Fruit fly (Drosophila melanogaster) whole organism, embryonic: ENCODE measurements around the gene CG17803.
A peak's percentile ranks its signal among the peaks of the same experiment; 100 is the strongest.

Experiments used
- C15 ChIP-seq: fragments of 200-800 bp; sonication (Bioruptor generic); IDR thresholded peaks from 3 replicates; pipeline ENCODE4 v1.3.6; 2022; ENCODE audit warnings: missing biosample characterization, missing genetic modification characterization
- CG10147 ChIP-seq: fragments of 200-800 bp; sonication (Bioruptor generic); optimal IDR thresholded peaks from 2 replicates; lab custom pipeline; 2019; ENCODE audit warnings: missing biosample characterization, mild to moderate bottlenecking, missing genetic modification characterization, moderate library complexity
- CG1024 ChIP-seq: fragments of 200-800 bp; sonication (Bioruptor generic); IDR thresholded peaks from 2 replicates; pipeline ENCODE4 v1.3.6; 2022; ENCODE audit warnings: missing biosample characterization, missing genetic modification characterization
- CG12071 ChIP-seq: fragments of 200-800 bp; sonication (Bioruptor generic); optimal IDR thresholded peaks from 3 replicates; lab custom pipeline; 2018; ENCODE audit warnings: missing biosample characterization, mild to moderate bottlenecking, missing genetic modification characterization
- CG12219 ChIP-seq: fragments of 200-800 bp; sonication (Bioruptor generic); optimal IDR thresholded peaks from 3 replicates; lab custom pipeline; 2018; ENCODE audit warnings: missing biosample characterization, mild to moderate bottlenecking, missing genetic modification characterization
- CG14667 ChIP-seq: fragments of 200-800 bp; sonication (Bioruptor generic); IDR thresholded peaks from 2 replicates; pipeline ENCODE4 v1.3.6; 2022; ENCODE audit warnings: missing biosample characterization, missing genetic modification characterization
- CG16779 ChIP-seq: fragments of 200-800 bp; sonication (Bioruptor generic); IDR thresholded peaks from 2 replicates; pipeline ENCODE4 v1.3.6; 2022; ENCODE audit warnings: missing biosample characterization, missing genetic modification characterization
- CG2889 ChIP-seq: fragments of 200-800 bp; sonication (Bioruptor generic); IDR thresholded peaks from 3 replicates; pipeline ENCODE4 v1.3.6; 2022; ENCODE audit warnings: missing biosample characterization, missing genetic modification characterization
- CG32767 ChIP-seq: fragments of 200-800 bp; sonication (Bioruptor generic); IDR thresholded peaks from 2 replicates; pipeline ENCODE4 v1.3.6; 2022; ENCODE audit warnings: missing biosample characterization, missing genetic modification characterization
- CG34376 ChIP-seq: fragments of 200-800 bp; sonication (Bioruptor generic); optimal IDR thresholded peaks from 2 replicates; lab custom pipeline; 2018; ENCODE audit warnings: missing biosample characterization, mild to moderate bottlenecking, missing genetic modification characterization
- CG6175 ChIP-seq: fragments of 200-800 bp; sonication (Bioruptor generic); IDR thresholded peaks from 3 replicates; pipeline ENCODE4 v1.3.6; 2022; ENCODE audit warnings: missing biosample characterization, missing genetic modification characterization
- CG6254 ChIP-seq: fragments of 200-800 bp; sonication (Bioruptor generic); optimal IDR thresholded peaks from 3 replicates; lab custom pipeline; 2017; ENCODE audit warnings: mild to moderate bottlenecking, missing biosample characterization, missing genetic modification reagents, missing genetic modification characterization
- CG6683 ChIP-seq: fragments of 200-800 bp; sonication (Bioruptor generic); optimal IDR thresholded peaks from 2 replicates; lab custom pipeline; 2017; ENCODE audit warnings: missing biosample characterization, mild to moderate bottlenecking, missing genetic modification characterization, missing genetic modification reagents
- CG7987 ChIP-seq: fragments of 200-800 bp; sonication (Bioruptor generic); optimal IDR thresholded peaks from 2 replicates; lab custom pipeline; 2018; ENCODE audit warnings: missing biosample characterization, mild to moderate bottlenecking, missing genetic modification characterization, moderate library complexity
- CG8089 ChIP-seq: fragments of 200-800 bp; sonication (Bioruptor generic); optimal IDR thresholded peaks from 3 replicates; lab custom pipeline; 2016; ENCODE audit warnings: missing biosample characterization, missing genetic modification characterization
- CG8290 ChIP-seq, 3 experiments: fragments of 200-800 bp; sonication (Bioruptor generic); optimal IDR thresholded peaks; 2 replicates each; lab custom pipeline; 2016 to 2019; ENCODE audit warnings: missing biosample characterization in 3 of 3, missing genetic modification characterization in 3 of 3, mild to moderate bottlenecking in 2 of 3, moderate library complexity in 1 of 3
- CG8478 ChIP-seq: fragments of >200 bp; optimal IDR thresholded peaks from 2 replicates; lab custom pipeline; 2018
- CG9437 ChIP-seq: fragments of 200-800 bp; sonication (Bioruptor generic); optimal IDR thresholded peaks from 2 replicates; lab custom pipeline; 2018; ENCODE audit warnings: missing biosample characterization, mild to moderate bottlenecking, missing genetic modification characterization
- CG9797 ChIP-seq: fragments of 200-800 bp; sonication (Bioruptor generic); optimal IDR thresholded peaks from 3 replicates; lab custom pipeline; 2018; ENCODE audit warnings: missing biosample characterization, mild to moderate bottlenecking, missing genetic modification characterization
- CG9817 ChIP-seq: fragments of 200-800 bp; sonication (Bioruptor generic); optimal IDR thresholded peaks from 2 replicates; lab custom pipeline; 2018; ENCODE audit warnings: missing biosample characterization, mild to moderate bottlenecking, missing genetic modification characterization, moderate library complexity
- Dip3 ChIP-seq: fragments of 200-800 bp; sonication (Bioruptor generic); optimal IDR thresholded peaks from 3 replicates; lab custom pipeline; 2016; ENCODE audit warnings: missing biosample characterization, missing genetic modification characterization
- Doc3 ChIP-seq: fragments of 200-800 bp; sonication (Bioruptor generic); IDR thresholded peaks from 3 replicates; pipeline ENCODE4 v1.3.6; 2022; ENCODE audit warnings: missing biosample characterization, missing genetic modification characterization; ENCODE audit not compliant: partially characterized antibody
- Fer1 ChIP-seq: fragments of 200-800 bp; sonication (Bioruptor generic); optimal IDR thresholded peaks from 2 replicates; lab custom pipeline; 2017; ENCODE audit warnings: missing biosample characterization, mild to moderate bottlenecking, missing genetic modification characterization
- H2.0 ChIP-seq: fragments of 200-800 bp; sonication (Bioruptor generic); IDR thresholded peaks from 2 replicates; pipeline ENCODE4 v1.3.6; 2022; ENCODE audit warnings: missing biosample characterization, missing genetic modification characterization
- Hsf ChIP-seq: fragments of 200-800 bp; sonication (Bioruptor generic); optimal IDR thresholded peaks from 3 replicates; lab custom pipeline; 2016; ENCODE audit warnings: missing biosample characterization, missing genetic modification characterization
- Rfx ChIP-seq: fragments of 200-800 bp; sonication (Bioruptor generic); IDR thresholded peaks from 2 replicates; pipeline ENCODE4 v1.3.6; 2022; ENCODE audit warnings: missing biosample characterization, missing genetic modification characterization
- Spps ChIP-seq: fragments of 200-800 bp; sonication (Bioruptor generic); optimal IDR thresholded peaks from 2 replicates; lab custom pipeline; 2018; ENCODE audit warnings: missing biosample characterization, mild to moderate bottlenecking, missing genetic modification characterization
- Stat92E ChIP-seq, 3 experiments: fragments of >200 bp in 2 of 3; fragments of 200-800 bp in 1 of 3; sonication (Bioruptor generic) in 1 of 3; optimal IDR thresholded peaks; 2 replicates each; lab custom pipeline; 2017 to 2019; ENCODE audit warnings: missing biosample characterization in 3 of 3, missing genetic modification characterization in 3 of 3, mild to moderate bottlenecking in 1 of 3, moderate library complexity in 1 of 3
- Usf ChIP-seq: fragments of 200-800 bp; sonication (Bioruptor generic); optimal IDR thresholded peaks from 2 replicates; lab custom pipeline; 2017; ENCODE audit warnings: missing genotype, missing biosample characterization, missing genetic modification characterization
- br ChIP-seq: fragments of >200 bp; optimal IDR thresholded peaks from 2 replicates; lab custom pipeline; 2017
- cas ChIP-seq: fragments of 200-800 bp; sonication (Bioruptor generic); IDR thresholded peaks from 2 replicates; pipeline ENCODE4 v1.3.6; 2022; ENCODE audit warnings: missing biosample characterization, missing genetic modification characterization
- eve ChIP-seq, 2 experiments: fragments of >200 bp; optimal IDR thresholded peaks; 2 replicates each; lab custom pipeline; 2017; ENCODE audit warnings: missing biosample characterization in 2 of 2, missing genetic modification characterization in 2 of 2
- exex ChIP-seq: fragments of 200-800 bp; sonication (Bioruptor generic); optimal IDR thresholded peaks from 4 replicates; lab custom pipeline; 2018; ENCODE audit warnings: missing biosample characterization, mild to moderate bottlenecking, missing genetic modification characterization, moderate library complexity
- fd102C ChIP-seq: fragments of 200-800 bp; sonication (Bioruptor generic); optimal IDR thresholded peaks from 2 replicates; lab custom pipeline; 2018; ENCODE audit warnings: missing biosample characterization, mild to moderate bottlenecking, missing genetic modification characterization, moderate library complexity
- hkb ChIP-seq, 2 experiments: fragments of 200-800 bp in 1 of 2; fragments of >200 bp in 1 of 2; sonication (Bioruptor generic) in 1 of 2; IDR thresholded peaks in 1 of 2; optimal IDR thresholded peaks in 1 of 2; 2 replicates each; pipeline versions ENCODE4 v1.3.6 to Lab custom; 2017 to 2022; ENCODE audit warnings: missing biosample characterization in 1 of 2, missing genetic modification characterization in 1 of 2
- kay ChIP-seq: fragments of 200-800 bp; sonication (Bioruptor generic); optimal IDR thresholded peaks from 2 replicates; lab custom pipeline; 2016; ENCODE audit warnings: missing biosample characterization, missing genetic modification characterization
- lab ChIP-seq: fragments of 200-800 bp; sonication (Bioruptor generic); optimal IDR thresholded peaks from 3 replicates; lab custom pipeline; 2017; ENCODE audit warnings: missing biosample characterization, missing genetic modification characterization, mild to moderate bottlenecking, moderate library complexity, missing genetic modification reagents
- lola ChIP-seq, 3 experiments: fragments of >200 bp in 2 of 3; fragments of 200-800 bp in 1 of 3; sonication (Bioruptor generic) in 1 of 3; optimal IDR thresholded peaks; 2 replicates each; lab custom pipeline; 2017 to 2019; ENCODE audit warnings: missing biosample characterization in 3 of 3, missing genetic modification characterization in 3 of 3, mild to moderate bottlenecking in 1 of 3, moderate library complexity in 1 of 3
- nerfin-1 ChIP-seq: fragments of 200-800 bp; sonication (Bioruptor generic); optimal IDR thresholded peaks from 3 replicates; lab custom pipeline; 2019; ENCODE audit warnings: missing biosample characterization, mild to moderate bottlenecking, missing genetic modification characterization, moderate library complexity
- nom ChIP-seq: fragments of 200-800 bp; sonication (Bioruptor generic); optimal IDR thresholded peaks from 2 replicates; lab custom pipeline; 2017; ENCODE audit warnings: missing biosample characterization, missing genetic modification characterization, mild to moderate bottlenecking, moderate library complexity, missing genetic modification reagents
- peb ChIP-seq: fragments of 200-800 bp; sonication (Bioruptor generic); IDR thresholded peaks from 2 replicates; pipeline ENCODE4 v1.3.6; 2022; ENCODE audit warnings: missing biosample characterization, missing genetic modification characterization
- sug ChIP-seq: fragments of 200-800 bp; optimal IDR thresholded peaks from 2 replicates; lab custom pipeline; 2019; ENCODE audit warnings: missing biosample characterization, mild to moderate bottlenecking, missing genetic modification characterization, moderate library complexity
- tin ChIP-seq: fragments of 200-800 bp; sonication (Bioruptor generic); optimal IDR thresholded peaks from 3 replicates; lab custom pipeline; 2016; ENCODE audit warnings: missing biosample characterization, missing genetic modification characterization
- trem ChIP-seq: fragments of 200-800 bp; optimal IDR thresholded peaks from 3 replicates; lab custom pipeline; 2019; ENCODE audit warnings: missing biosample characterization, mild to moderate bottlenecking, missing genetic modification characterization, moderate library complexity
- ttk ChIP-seq: fragments of 200-800 bp; sonication (Bioruptor generic); IDR thresholded peaks from 2 replicates; pipeline ENCODE4 v2.1.2; 2022; ENCODE audit warnings: missing biosample characterization, missing genetic modification characterization
- wor ChIP-seq: fragments of 200-800 bp; sonication (Bioruptor generic); IDR thresholded peaks from 2 replicates; pipeline ENCODE4 v1.3.6; 2022; ENCODE audit warnings: missing biosample characterization, missing genetic modification characterization
- yki ChIP-seq: fragments of >200 bp; optimal IDR thresholded peaks from 3 replicates; lab custom pipeline; 2018
- z ChIP-seq: fragments of 200-800 bp; sonication (Bioruptor generic); IDR thresholded peaks from 3 replicates; pipeline ENCODE4 v1.3.6; 2022; ENCODE audit warnings: missing biosample characterization, missing genetic modification characterization
- zen2 ChIP-seq: fragments of 200-800 bp; sonication (Bioruptor generic); IDR thresholded peaks from 3 replicates; pipeline ENCODE4 v1.3.6; 2022; ENCODE audit warnings: missing biosample characterization, missing genetic modification characterization; ENCODE audit not compliant: partially characterized antibody
- zfh2 ChIP-seq: fragments of 200-800 bp; sonication (Bioruptor generic); optimal IDR thresholded peaks from 2 replicates; lab custom pipeline; 2016; ENCODE audit warnings: missing biosample characterization, missing genetic modification characterization

CG17803 gene

DNA sequence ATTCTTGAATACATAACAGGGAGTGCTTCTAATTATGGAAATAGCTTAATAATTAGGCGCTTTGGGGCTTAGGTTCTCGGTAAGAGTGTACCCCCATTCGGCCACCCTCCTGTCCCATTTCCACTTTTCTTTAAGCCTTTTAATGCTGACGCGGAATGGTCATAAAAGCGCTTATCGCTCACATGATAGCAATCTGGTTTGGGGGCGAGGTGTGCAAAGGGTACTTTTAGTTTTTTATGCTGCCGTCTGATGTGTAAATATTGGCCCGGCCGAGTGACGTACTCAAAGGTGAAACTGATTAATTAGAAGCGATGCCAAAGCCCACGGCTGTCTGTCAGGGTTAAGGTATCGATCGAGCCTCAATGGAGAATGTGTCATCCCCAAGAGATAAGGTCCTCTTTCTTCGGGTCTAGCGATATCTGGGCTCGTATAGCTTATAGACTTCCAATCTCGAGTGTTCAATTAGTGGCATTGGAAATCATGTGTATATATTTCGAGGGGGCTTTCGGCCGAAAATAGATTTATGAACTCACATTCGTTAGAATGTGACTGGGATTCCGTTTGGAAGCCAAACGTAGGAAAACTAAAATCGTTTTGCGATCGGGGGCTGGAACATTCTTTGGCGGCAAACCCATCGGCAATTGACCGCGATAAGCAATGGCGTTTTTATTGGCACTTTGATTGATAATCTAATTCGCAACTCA, 41.4 kb downstream of the CG17803 start (continued):
- TF ChIP-seq CG12219 (no peak), Usf (GFP tag; lab: Kevin White, UChicago) (no peak), CG2889 (no peak), CG8290 (GFP tag; optimal IDR thresholded peaks at IDR 0.05; lab: Kevin White, UChicago) (no peak), CG8290 (tag; optimal IDR thresholded peaks at IDR 0.05; lab: Kevin White, UChicago) (peak in 1 of 2 experiments; percentile 32), trem (tag; lab: Kevin White, UChicago) (no peak), wor (GFP tag; lab: Robert Waterston, UW) (no peak), CG9817 (tag; lab: Kevin White, UChicago) (no peak), CG7987 (GFP tag; lab: Kevin White, UChicago) (peak; percentile 4), exex (tag; lab: Kevin White, UChicago) (peak; percentile 95), tin (GFP tag; lab: Kevin White, UChicago) (no peak), CG6254 (GFP tag; lab: Kevin White, UChicago) (no peak), CG12071 (GFP tag; lab: Kevin White, UChicago) (peak; percentile 59), fd102C (no peak), zen2 (GFP tag; lab: Robert Waterston, UW) (no peak), C15 (no peak), lab (GFP tag; lab: Kevin White, UChicago) (peak; percentile 67), CG6175 (GFP tag; lab: Robert Waterston, UW) (no peak), Dip3 (no peak), CG14667 (GFP tag; lab: Robert Waterston, UW) (no peak), CG16779 (GFP tag; lab: Robert Waterston, UW) (no peak), CG8089 (GFP tag; lab: Kevin White, UChicago) (no peak), CG10147 (GFP tag; lab: Kevin White, UChicago) (no peak), nerfin-1 (no peak), zfh2 (GFP tag; lab: Kevin White, UChicago) (no peak), z (GFP tag; lab: Robert Waterston, UW) (no peak), Fer1 (GFP tag; lab: Kevin White, UChicago) (peak; percentile 39), CG32767 (GFP tag; lab: Robert Waterston, UW) (no peak), CG34376 (GFP tag; lab: Kevin White, UChicago) (peak; percentile 39), cas (GFP tag; lab: Robert Waterston, UW) (no peak), hkb (optimal IDR thresholded peaks at IDR 0.05; lab: Kevin White, UChicago) (no peak), hkb (GFP tag; IDR thresholded peaks at IDR 0.05; lab: Robert Waterston, UW) (no peak), br (lab: Kevin White, UChicago) (no peak), CG8478 (lab: Kevin White, UChicago) (no peak), Stat92E (GFP tag; optimal IDR thresholded peaks at IDR 0.05; lab: Kevin White, UChicago) (no peak), Doc3 (GFP tag; lab: Robert Waterston, UW) (no peak), nom (GFP tag; lab: Kevin White, UChicago) (no peak), kay (GFP tag; lab: Kevin White, UChicago) (no peak), Spps (tag; lab: Kevin White, UChicago) (no peak), Hsf (GFP tag; lab: Kevin White, UChicago) (no peak), yki (lab: Kevin White, UChicago) (no peak), sug (tag; lab: Kevin White, UChicago) (peak; percentile 83), CG6683 (GFP tag; lab: Kevin White, UChicago) (no peak), peb (no peak), lola (GFP tag; optimal IDR thresholded peaks at IDR 0.05; lab: Kevin White, UChicago) (no peak), eve (GFP tag; optimal IDR thresholded peaks at IDR 0.05; lab: Kevin White, UChicago) (no peak), H2.0 (no peak), Rfx (0 out of 2 replicates have a peak, but pooled peaks have one; percentile 31), CG1024 (GFP tag; lab: Robert Waterston, UW) (no peak), CG9437 (GFP tag; lab: Kevin White, UChicago) (no peak), CG9797 (GFP tag; lab: Kevin White, UChicago) (no peak), ttk (GFP tag; lab: Robert Waterston, UW) (no peak)
